Fruit fly (Drosophila melanogaster): ENCODE results near the gene TfIIB.

Gene TfIIB

dm6 chr2L:10437317-10437716, 6.2 kb downstream of the TfIIB start, which contains the start of gene STUB1 (continued):
- TF ChIP-seq MTF-1 (GFP tag; optimal IDR thresholded peaks at IDR 0.05; ENCODE audit: borderline replicate concordance): no peak
- TF ChIP-seq B-H1 (GFP tag; IDR thresholded peaks at IDR 0.05): no peak
- no peak for TF ChIP-seq pb (GFP tag; optimal IDR thresholded peaks at IDR 0.05)
- no peak for TF ChIP-seq gsb-n (tag; optimal IDR thresholded peaks at IDR 0.05)
- TF ChIP-seq BEAF-32 (GFP tag; optimal IDR thresholded peaks at IDR 0.05): peak; percentile 94
- no peak for TF ChIP-seq CG10462 (GFP tag; optimal IDR thresholded peaks at IDR 0.05)
- TF ChIP-seq fd102C (GFP tag; optimal IDR thresholded peaks at IDR 0.05): no peak
- TF ChIP-seq CG3163 (GFP tag; optimal IDR thresholded peaks at IDR 0.05): no peak
- TF ChIP-seq tup (GFP tag; optimal IDR thresholded peaks at IDR 0.05): no peak
- no peak for TF ChIP-seq Stat92E (GFP tag; optimal IDR thresholded peaks at IDR 0.05)
- peak; percentile 43 for TF ChIP-seq mam (GFP tag; optimal IDR thresholded peaks at IDR 0.05)
- TF ChIP-seq H15 (GFP tag; IDR thresholded peaks at IDR 0.05): no peak
- peak; percentile 51 for TF ChIP-seq onecut (GFP tag; IDR thresholded peaks at IDR 0.05)
- no peak for TF ChIP-seq lbe (GFP tag; optimal IDR thresholded peaks at IDR 0.05)
- TF ChIP-seq CG9215 (GFP tag; IDR thresholded peaks at IDR 0.05): no peak
- no peak for TF ChIP-seq HHEX (GFP tag; optimal IDR thresholded peaks at IDR 0.05)
- no peak for TF ChIP-seq CG16815 (GFP tag; optimal IDR thresholded peaks at IDR 0.05)
- TF ChIP-seq NK7.1 (GFP tag; optimal IDR thresholded peaks at IDR 0.05): no peak
- no peak for TF ChIP-seq tgo (GFP tag; IDR thresholded peaks at IDR 0.05)
- no peak for TF ChIP-seq CG18476 (GFP tag; optimal IDR thresholded peaks at IDR 0.05)
- TF ChIP-seq CG9609 (GFP tag; optimal IDR thresholded peaks at IDR 0.05): no peak
- no peak for TF ChIP-seq CG12236 (GFP tag; optimal IDR thresholded peaks at IDR 0.05)
- TF ChIP-seq row (GFP tag; IDR thresholded peaks at IDR 0.05): peak; percentile 77
- no peak for TF ChIP-seq CG12942 (GFP tag; optimal IDR thresholded peaks at IDR 0.05)
- TF ChIP-seq lmd (GFP tag; IDR thresholded peaks at IDR 0.05): no peak
- no peak for TF ChIP-seq CG1832 (GFP tag; optimal IDR thresholded peaks at IDR 0.05)
- TF ChIP-seq ems (GFP tag; optimal IDR thresholded peaks at IDR 0.05): no peak
- TF ChIP-seq CG30403 (GFP tag; optimal IDR thresholded peaks at IDR 0.05): no peak
- no peak for TF ChIP-seq hkb (optimal IDR thresholded peaks at IDR 0.05)
- no peak for TF ChIP-seq hkb (GFP tag; IDR thresholded peaks at IDR 0.05)
- no peak for TF ChIP-seq CG7745 (tag; optimal IDR thresholded peaks at IDR 0.05)
- no peak for TF ChIP-seq nerfin-1 (tag; optimal IDR thresholded peaks at IDR 0.05)
- no peak for TF ChIP-seq GATAe (GFP tag; conservative IDR thresholded peaks at IDR 0.05)
- no peak for TF ChIP-seq kni (GFP tag; optimal IDR thresholded peaks at IDR 0.05)
- TF ChIP-seq CG4730 (GFP tag; IDR thresholded peaks at IDR 0.05): no peak
- TF ChIP-seq Xrp1 (GFP tag; IDR thresholded peaks at IDR 0.05): no peak
- no peak for TF ChIP-seq CG11560 (tag; IDR thresholded peaks at IDR 0.05)
- no peak for TF ChIP-seq Hr3 (GFP tag; optimal IDR thresholded peaks at IDR 0.05)
- no peak for TF ChIP-seq mirr (GFP tag; optimal IDR thresholded peaks at IDR 0.05)
- TF ChIP-seq CG18599 (GFP tag; optimal IDR thresholded peaks at IDR 0.05): no peak
- TF ChIP-seq lov (optimal IDR thresholded peaks at IDR 0.05): no peak
- no peak for TF ChIP-seq lov (GFP tag; IDR thresholded peaks at IDR 0.05)
- no peak for TF ChIP-seq CG4854 (GFP tag; optimal IDR thresholded peaks at IDR 0.05)
- TF ChIP-seq CG10321 (GFP tag; IDR thresholded peaks at IDR 0.05): no peak
- peak in 1 of 2 experiments; percentile 14 for TF ChIP-seq dpn (GFP tag; optimal IDR thresholded peaks at IDR 0.05)
- no peak; the same call in 2 of the 3 replicates for TF ChIP-seq Dbx (GFP tag; IDR thresholded peaks at IDR 0.05)
- TF ChIP-seq CG6254 (GFP tag; optimal IDR thresholded peaks at IDR 0.05): no peak
- TF ChIP-seq CG4282 (GFP tag; optimal IDR thresholded peaks at IDR 0.05): no peak
- TF ChIP-seq fd96Cb (tag; optimal IDR thresholded peaks at IDR 0.05): no peak
- TF ChIP-seq nmo (GFP tag; optimal IDR thresholded peaks at IDR 0.05): peak; percentile 9
- no peak for TF ChIP-seq croc (GFP tag; conservative IDR thresholded peaks at IDR 0.05)
- no peak for TF ChIP-seq twi (tag; optimal IDR thresholded peaks at IDR 0.05)
- TF ChIP-seq CG10565 (GFP tag; optimal IDR thresholded peaks at IDR 0.05): no peak
